Fruit fly (Drosophila melanogaster): ENCODE measurements around the gene hng3.

The hng3 gene

DNA sequence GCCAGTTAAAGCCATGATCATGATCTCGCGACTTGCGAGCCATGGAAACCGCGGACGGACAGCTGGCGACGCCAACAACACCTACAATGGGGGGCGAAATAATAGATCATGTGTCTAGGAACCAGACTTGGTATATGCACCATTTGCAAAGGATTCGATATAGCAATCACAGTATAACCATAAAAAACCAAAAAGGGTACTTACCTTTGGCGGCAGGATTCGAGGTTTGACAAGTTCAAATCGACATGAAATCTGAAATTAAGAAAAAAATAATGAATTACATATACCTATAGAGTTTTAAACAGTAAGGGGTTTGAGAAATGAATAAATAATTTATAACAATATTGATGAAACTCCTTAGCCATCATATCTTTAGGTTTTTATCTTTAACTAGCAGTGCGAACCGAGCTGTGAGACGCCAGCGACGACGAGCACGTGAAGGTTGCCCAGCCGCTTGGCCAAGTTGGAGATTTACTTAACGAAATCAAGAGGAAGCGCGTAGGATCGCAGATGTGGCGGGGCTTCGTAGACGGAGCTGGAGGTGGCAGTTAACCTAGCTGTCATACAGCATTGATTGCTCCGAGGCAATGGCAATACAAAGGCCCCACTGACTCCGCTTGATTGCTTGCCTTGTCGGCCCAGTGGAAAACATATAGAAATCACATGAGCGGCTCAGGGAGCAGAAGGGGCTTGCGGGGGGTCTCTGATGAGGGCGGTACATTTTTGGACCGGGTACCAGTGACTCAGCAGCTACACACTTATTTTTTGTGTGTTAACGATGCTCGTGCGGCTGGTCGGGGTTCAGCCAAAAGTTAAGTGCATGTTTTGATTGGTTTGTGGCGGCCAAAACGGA is 21.2 kb downstream of the hng3 start (continued):
- TF ChIP-seq lmd (GFP tag; IDR thresholded peaks at IDR 0.05): no peak; the same call in 1 of the 2 replicates
- TF ChIP-seq CG31388 (GFP tag; optimal IDR thresholded peaks at IDR 0.05): no peak
- no peak for TF ChIP-seq Dfd (GFP tag; optimal IDR thresholded peaks at IDR 0.05)
- TF ChIP-seq CG11696 (GFP tag; IDR thresholded peaks at IDR 0.05): no peak
- no peak for TF ChIP-seq tx (GFP tag; optimal IDR thresholded peaks at IDR 0.05)
- TF ChIP-seq CG7987 (GFP tag; optimal IDR thresholded peaks at IDR 0.05): no peak
- peak; percentile 37; the same call in 2 of the 3 replicates for TF ChIP-seq row (GFP tag; IDR thresholded peaks at IDR 0.05)
- no peak for TF ChIP-seq Dek (tag; optimal IDR thresholded peaks at IDR 0.05)
- no peak for TF ChIP-seq pho (GFP tag; optimal IDR thresholded peaks at IDR 0.05)
- TF ChIP-seq knrl (GFP tag; IDR thresholded peaks at IDR 0.05; ENCODE audit: partially characterized antibody): no peak
- no peak for TF ChIP-seq jumu (GFP tag; optimal IDR thresholded peaks at IDR 0.05)
- TF ChIP-seq Taf1 (GFP tag; IDR thresholded peaks at IDR 0.05): no peak
- no peak for TF ChIP-seq Side (GFP tag; optimal IDR thresholded peaks at IDR 0.05)
- TF ChIP-seq CG32772 (GFP tag; IDR thresholded peaks at IDR 0.05): no peak
- TF ChIP-seq prd (optimal IDR thresholded peaks at IDR 0.05): no peak
- peak; percentile 44; the same call in 1 of the 3 replicates for TF ChIP-seq prd (GFP tag; IDR thresholded peaks at IDR 0.05)
- TF ChIP-seq ac (GFP tag; optimal IDR thresholded peaks at IDR 0.05): no peak
- TF ChIP-seq Scr (GFP tag; IDR thresholded peaks at IDR 0.05; ENCODE audit: partially characterized antibody): no peak
- no peak for TF ChIP-seq dati (GFP tag; IDR thresholded peaks at IDR 0.05)
- TF ChIP-seq CG12071 (GFP tag; optimal IDR thresholded peaks at IDR 0.05): no peak
- no peak for TF ChIP-seq br (optimal IDR thresholded peaks at IDR 0.05)
- no peak for TF ChIP-seq z (GFP tag; IDR thresholded peaks at IDR 0.05)
- TF ChIP-seq CG10431 (GFP tag; optimal IDR thresholded peaks at IDR 0.05): no peak
- no peak for TF ChIP-seq CG12769 (tag; optimal IDR thresholded peaks at IDR 0.05)
- TF ChIP-seq zf30C (GFP tag; optimal IDR thresholded peaks at IDR 0.05): no peak
- no peak for TF ChIP-seq CG13775 (GFP tag; optimal IDR thresholded peaks at IDR 0.05)
- TF ChIP-seq CG8359 (GFP tag; optimal IDR thresholded peaks at IDR 0.05; ENCODE audit: borderline replicate concordance): no peak
- no peak for TF ChIP-seq CG4404 (GFP tag; IDR thresholded peaks at IDR 0.05)
- TF ChIP-seq Oaz (GFP tag; IDR thresholded peaks at IDR 0.05): no peak
- 0 out of 2 replicates have a peak, but pooled peaks have one; percentile 27 for TF ChIP-seq CG32532 (GFP tag; IDR thresholded peaks at IDR 0.05)
- TF ChIP-seq gro (GFP tag; optimal IDR thresholded peaks at IDR 0.05): no peak
- no peak for TF ChIP-seq sc (optimal IDR thresholded peaks at IDR 0.05)
- no peak for TF ChIP-seq sc (GFP tag; optimal IDR thresholded peaks at IDR 0.05)
- peak; percentile 20 for TF ChIP-seq CG10267 (tag; optimal IDR thresholded peaks at IDR 0.05)
- TF ChIP-seq CG34224 (GFP tag; IDR thresholded peaks at IDR 0.05; ENCODE audit: partially characterized antibody): no peak
- TF ChIP-seq pros (GFP tag; optimal IDR thresholded peaks at IDR 0.05): no peak
- TF ChIP-seq Drgx (GFP tag; IDR thresholded peaks at IDR 0.05): peak; percentile 34; the same call in 1 of the 2 replicates
- TF ChIP-seq chm (GFP tag; IDR thresholded peaks at IDR 0.05): 0 out of 2 replicates have a peak, but pooled peaks have one; percentile 22
- no peak for TF ChIP-seq Hmx (GFP tag; optimal IDR thresholded peaks at IDR 0.05)
- TF ChIP-seq CG2678 (tag; optimal IDR thresholded peaks at IDR 0.05): peak; percentile 56
- TF ChIP-seq klu (GFP tag; IDR thresholded peaks at IDR 0.05): no peak
- no peak for TF ChIP-seq Gug (GFP tag; IDR thresholded peaks at IDR 0.05)
- no peak for TF ChIP-seq psq (GFP tag; optimal IDR thresholded peaks at IDR 0.05)
- no peak for TF ChIP-seq pzg (GFP tag; optimal IDR thresholded peaks at IDR 0.05)
- no peak for TF ChIP-seq D19A (tag; optimal IDR thresholded peaks at IDR 0.05)
- TF ChIP-seq Ets65A (GFP tag): no peak
- no peak for TF ChIP-seq CG11247 (GFP tag; IDR thresholded peaks at IDR 0.05)
- TF ChIP-seq CG14667 (GFP tag; IDR thresholded peaks at IDR 0.05): no peak
- peak; percentile 43; the same call in 1 of the 3 replicates for TF ChIP-seq dysf (GFP tag; IDR thresholded peaks at IDR 0.05)
- peak; percentile 15 for TF ChIP-seq CG2120 (GFP tag; optimal IDR thresholded peaks at IDR 0.05)
- no peak for TF ChIP-seq CG3407 (GFP tag; optimal IDR thresholded peaks at IDR 0.05)

Measured in whole organism, embryonic.